Worm (Caenorhabditis elegans): ENCODE data around the gene Y50D7A.8.

DNA sequence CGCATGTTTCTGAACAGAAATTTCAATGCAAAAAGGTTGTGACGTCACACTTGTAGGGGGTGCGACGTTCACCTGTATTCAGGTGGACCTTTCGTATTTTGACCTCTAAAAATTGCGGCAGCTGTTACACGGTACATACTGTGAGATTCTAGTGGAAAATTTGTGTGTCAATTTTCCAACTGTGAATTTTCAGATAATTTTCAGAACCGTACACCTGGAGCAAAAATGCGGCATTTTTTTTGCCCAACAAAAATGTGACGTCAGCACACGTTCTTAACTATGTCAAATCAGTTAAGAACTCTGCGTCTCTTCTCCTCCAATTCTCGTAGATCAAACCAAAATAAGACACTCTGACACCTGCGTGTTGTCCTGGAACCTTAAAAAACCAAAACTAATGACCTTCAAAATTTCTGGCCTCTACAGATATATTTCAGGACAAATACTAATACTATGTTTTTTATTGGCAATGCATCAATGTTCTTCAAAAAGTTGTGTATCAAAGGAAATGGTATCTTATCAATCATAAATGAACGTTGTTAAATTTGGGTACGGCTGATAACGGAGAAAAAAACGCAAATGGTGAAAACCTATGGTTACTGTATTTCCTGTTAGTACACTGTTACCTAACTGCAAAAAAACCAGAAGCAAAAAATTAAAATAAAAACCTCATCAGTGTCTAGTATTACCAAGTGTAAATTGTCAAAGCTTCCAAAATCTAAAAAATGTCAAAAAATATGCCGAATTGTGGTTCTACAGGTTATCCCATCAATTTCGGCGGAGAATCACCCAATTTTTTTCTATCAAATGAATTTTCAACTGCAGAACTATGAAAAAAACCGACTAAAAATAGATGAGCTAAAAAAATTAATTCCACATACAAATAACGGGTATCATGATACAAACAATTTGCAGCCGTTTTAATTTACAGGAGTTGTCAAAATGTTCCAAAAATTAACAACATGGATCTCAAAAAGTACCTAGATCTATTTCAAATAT is 14.2 kb upstream of the Y50D7A.8 start:
- TF ChIP-seq nhr-237 (tag; optimal IDR thresholded peaks at IDR 0.05), result no peak
- no peak for TF ChIP-seq ZK546.5 (tag; optimal IDR thresholded peaks at IDR 0.05)
- TF ChIP-seq nhr-129 (tag; optimal IDR thresholded peaks at IDR 0.05), result no peak
- TF ChIP-seq lsy-2 (tag; optimal IDR thresholded peaks at IDR 0.05), result no peak
- TF ChIP-seq C34F6.9 (tag; optimal IDR thresholded peaks at IDR 0.05), result no peak
- TF ChIP-seq egl-27 (tag; optimal IDR thresholded peaks at IDR 0.05), result no peak
- TF ChIP-seq ama-1 (optimal IDR thresholded peaks at IDR 0.05), result no peak
- TF ChIP-seq nhr-77 (tag; optimal IDR thresholded peaks at IDR 0.05), result no peak
- no peak for TF ChIP-seq nhr-12 (tag; optimal IDR thresholded peaks at IDR 0.05)
- no peak for TF ChIP-seq elt-3 (tag; optimal IDR thresholded peaks at IDR 0.05)
